Fruit fly (Drosophila melanogaster): ENCODE results near the gene IPIP.

Gene IPIP

dm6 chr2L:6031838-6032237 lies 16.0 kb upstream of the IPIP start (continued):
- TF ChIP-seq CG34406 (GFP tag; optimal IDR thresholded peaks at IDR 0.05) (peak; percentile 19), Hr39 (GFP tag; optimal IDR thresholded peaks at IDR 0.05) (peak; percentile 45)

DNA sequence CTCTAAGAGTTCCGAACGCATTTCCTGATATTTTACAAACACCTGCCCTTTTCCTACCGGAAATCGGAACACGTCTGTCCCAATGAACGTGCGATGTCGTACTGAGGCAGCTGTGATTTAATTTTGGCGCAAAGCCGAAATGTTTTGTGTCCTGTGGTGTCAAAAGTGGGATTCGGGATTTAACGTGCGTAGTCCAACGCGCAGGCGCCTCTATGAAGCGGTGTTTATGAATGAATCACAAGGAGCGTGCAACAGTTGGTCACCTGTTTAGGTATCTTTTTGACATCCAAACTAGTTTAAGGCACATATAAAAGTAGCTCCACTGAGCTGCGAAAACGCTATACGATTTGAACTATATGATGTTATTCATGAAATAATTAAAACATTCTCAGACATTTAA lies 13.5 kb upstream of the IPIP start, which contains the start of gene CG9109:
Gene CG9109, minus strand, starts transcription at position 80 of the 400 bp plus-strand sequence.
- TF ChIP-seq Hr39 (GFP tag; optimal IDR thresholded peaks at IDR 0.05) (no peak), CG3032 (tag; optimal IDR thresholded peaks at IDR 0.05) (no peak), fd59A (GFP tag; optimal IDR thresholded peaks at IDR 0.05) (no peak), lz (GFP tag; optimal IDR thresholded peaks at IDR 0.05) (no peak), Met (GFP tag; optimal IDR thresholded peaks at IDR 0.05) (no peak), CG11762 (GFP tag; optimal IDR thresholded peaks at IDR 0.05; ENCODE audit: insufficient read depth) (no peak), CG10631 (GFP tag; optimal IDR thresholded peaks at IDR 0.05) (no peak), CG6792 (GFP tag; optimal IDR thresholded peaks at IDR 0.05) (no peak), Hr4 (GFP tag; optimal IDR thresholded peaks at IDR 0.05) (no peak), CG11294 (GFP tag; IDR thresholded peaks at IDR 0.05) (no peak), Smox (GFP tag; optimal IDR thresholded peaks at IDR 0.05) (no peak), Hr38 (GFP tag; optimal IDR thresholded peaks at IDR 0.05) (no peak), CG6163 (GFP tag; IDR thresholded peaks at IDR 0.05) (no peak), dsx (GFP tag; optimal IDR thresholded peaks at IDR 0.05; ENCODE audit: poor library complexity, severe bottlenecking) (no peak)

DNA sequence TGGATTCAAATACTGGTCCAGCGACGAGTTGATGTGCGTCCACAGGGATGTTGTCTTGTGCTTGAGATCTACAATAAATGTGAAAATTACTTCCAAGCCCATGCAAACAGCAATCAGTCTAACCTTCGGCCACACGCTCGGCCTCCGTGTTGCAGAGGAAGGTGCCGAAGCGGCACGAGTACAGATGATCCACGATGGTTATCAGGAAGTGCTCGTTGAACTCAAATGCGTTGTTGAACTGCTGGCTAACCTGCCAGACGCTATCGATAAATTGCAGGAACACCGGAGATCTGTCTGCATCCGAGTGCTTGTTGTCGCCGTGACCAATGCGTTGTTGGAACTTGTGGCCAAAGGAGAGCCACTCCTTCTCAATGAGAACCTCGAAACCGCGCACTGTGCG lies 12.6 kb upstream of the IPIP start:
- no peak for TF ChIP-seq Sox102F (GFP tag; optimal IDR thresholded peaks at IDR 0.05)
- no peak for TF ChIP-seq CG7368 (GFP tag; optimal IDR thresholded peaks at IDR 0.05)
- no peak for TF ChIP-seq CG32006 (GFP tag; optimal IDR thresholded peaks at IDR 0.05)
- TF ChIP-seq CG1621 (tag; optimal IDR thresholded peaks at IDR 0.05): no peak
- TF ChIP-seq CG3032 (tag; optimal IDR thresholded peaks at IDR 0.05): no peak
- TF ChIP-seq CG6163 (GFP tag; IDR thresholded peaks at IDR 0.05): no peak
- TF ChIP-seq svp (GFP tag): peak; percentile 91

- TF ChIP-seq Eip78C (GFP tag): peak; percentile 69
- TF ChIP-seq CG7368 (GFP tag; optimal IDR thresholded peaks at IDR 0.05): no peak
- no peak for TF ChIP-seq Gug (GFP tag; IDR thresholded peaks at IDR 0.05)
- no peak for TF ChIP-seq topi (GFP tag; optimal IDR thresholded peaks at IDR 0.05)
- no peak for TF ChIP-seq CG16779 (tag; optimal IDR thresholded peaks at IDR 0.05)
- no peak for TF ChIP-seq Lpt (GFP tag; optimal IDR thresholded peaks at IDR 0.05)
- TF ChIP-seq CG3919 (GFP tag; optimal IDR thresholded peaks at IDR 0.05): no peak
- TF ChIP-seq salr (GFP tag; optimal IDR thresholded peaks at IDR 0.05): no peak
- TF ChIP-seq spab (GFP tag; optimal IDR thresholded peaks at IDR 0.05): no peak
- no peak for TF ChIP-seq Eip75B (GFP tag; optimal IDR thresholded peaks at IDR 0.05)
- peak; percentile 66 for TF ChIP-seq CG6808 (GFP tag; optimal IDR thresholded peaks at IDR 0.05)
- TF ChIP-seq cyc (GFP tag; optimal IDR thresholded peaks at IDR 0.05): no peak
Observed at dm6 chr2L:6036710-6037109, 11.1 kb upstream of the IPIP start, which contains the start of gene mtm. TSS of gene mtm (minus strand) at chr2L:6037015.

dm6 chr2L:6037830-6038229 lies 10.0 kb upstream of the IPIP start, which contains the start of the genes CG9117 and CG31643:
TSS of gene CG9117 (minus strand) at chr2L:6037902.
TSS of gene CG31643 (plus strand) at chr2L:6038117.
- TF ChIP-seq Hr39 (GFP tag; optimal IDR thresholded peaks at IDR 0.05): peak; percentile 73
- peak; percentile 47 for TF ChIP-seq Eip93F (GFP tag; optimal IDR thresholded peaks at IDR 0.05)
- TF ChIP-seq CG3919 (GFP tag; optimal IDR thresholded peaks at IDR 0.05): no peak
- TF ChIP-seq CG31627 (GFP tag; optimal IDR thresholded peaks at IDR 0.05): peak; percentile 73
- TF ChIP-seq dsx (GFP tag; optimal IDR thresholded peaks at IDR 0.05; ENCODE audit: poor library complexity, severe bottlenecking): no peak
- TF ChIP-seq CG11902 (GFP tag; optimal IDR thresholded peaks at IDR 0.05): no peak
- peak; percentile 55 for TF ChIP-seq CG34406 (GFP tag; optimal IDR thresholded peaks at IDR 0.05)
- TF ChIP-seq CG6792 (GFP tag; optimal IDR thresholded peaks at IDR 0.05): peak; percentile 51
- no peak for TF ChIP-seq CG8119 (GFP tag; IDR thresholded peaks at IDR 0.05)
- peak; percentile 79 for TF ChIP-seq esn (GFP tag; optimal IDR thresholded peaks at IDR 0.05)
- TF ChIP-seq Sox102F (GFP tag; optimal IDR thresholded peaks at IDR 0.05): no peak
- TF ChIP-seq svp (GFP tag): peak; percentile 95
- TF ChIP-seq achi (GFP tag; optimal IDR thresholded peaks at IDR 0.05): peak; percentile 73
- TF ChIP-seq net (GFP tag; optimal IDR thresholded peaks at IDR 0.05): peak; percentile 40
- peak; percentile 75 for TF ChIP-seq CG1621 (tag; optimal IDR thresholded peaks at IDR 0.05)
- peak; percentile 84 for TF ChIP-seq Eip78C (GFP tag)
- no peak for TF ChIP-seq CG16779 (tag; optimal IDR thresholded peaks at IDR 0.05)
- peak; percentile 46 for TF ChIP-seq CG3032 (tag; optimal IDR thresholded peaks at IDR 0.05)
- no peak for TF ChIP-seq CG4318 (GFP tag; optimal IDR thresholded peaks at IDR 0.05)
- peak; percentile 62 for TF ChIP-seq CG15336 (GFP tag; IDR thresholded peaks at IDR 0.05)
- peak; percentile 62 for TF ChIP-seq topi (GFP tag; optimal IDR thresholded peaks at IDR 0.05)
- TF ChIP-seq acj6 (GFP tag; optimal IDR thresholded peaks at IDR 0.05): no peak
- no peak for TF ChIP-seq fkh (GFP tag; optimal IDR thresholded peaks at IDR 0.05)
- peak; percentile 70 for TF ChIP-seq eg (GFP tag; IDR thresholded peaks at IDR 0.05)
- TF ChIP-seq fd85E (GFP tag; optimal IDR thresholded peaks at IDR 0.05): no peak
- peak; percentile 65 for TF ChIP-seq lz (GFP tag; optimal IDR thresholded peaks at IDR 0.05)
